Worm (Caenorhabditis elegans): ENCODE results near the gene F44E5.15.

DNA sequence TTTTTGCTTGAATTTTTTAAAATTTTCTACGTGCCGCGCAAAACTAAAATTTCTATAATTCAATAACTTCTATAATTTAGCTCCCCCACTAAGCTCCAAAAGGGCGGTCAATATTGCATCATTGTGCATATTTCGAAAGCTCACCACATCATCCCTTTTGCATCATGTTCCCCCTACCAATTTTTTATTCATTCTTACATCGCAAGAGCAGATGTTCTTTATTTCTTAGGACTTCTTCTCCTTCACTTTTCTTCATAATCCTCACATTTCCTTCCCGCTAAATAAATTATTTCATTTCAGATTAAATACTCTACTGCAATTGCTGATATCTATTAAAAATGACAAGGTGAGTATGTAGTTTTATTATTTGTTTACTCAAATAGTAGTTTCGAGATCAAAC lies 48.6 kb upstream of the F44E5.15 start, which contains the start of gene ldh-1:
- no peak for TF ChIP-seq madf-6 (GFP tag; IDR thresholded peaks at IDR 0.05)
- no peak for TF ChIP-seq gei-17 (GFP tag; optimal IDR thresholded peaks at IDR 0.05)
